Fruit fly (Drosophila melanogaster) whole organism, prepupa: ENCODE measurements around the gene stai.

Source experiments
- Blimp-1 ChIP-seq: fragments of 200-800 bp; sonication (Bioruptor generic); optimal IDR thresholded peaks from 3 replicates; lab custom pipeline; 2017; ENCODE audit warnings: missing biosample characterization, missing genetic modification characterization, mild to moderate bottlenecking, moderate library complexity, missing genetic modification reagents
- CG10631 ChIP-seq: fragments of 200-800 bp; sonication (Bioruptor generic); optimal IDR thresholded peaks from 2 replicates; lab custom pipeline; 2016; ENCODE audit warnings: missing biosample characterization, missing genetic modification characterization
- CG10669 ChIP-seq: fragments of 200-800 bp; sonication (Bioruptor generic); optimal IDR thresholded peaks from 3 replicates; lab custom pipeline; 2018; ENCODE audit warnings: missing biosample characterization, mild to moderate bottlenecking, missing genetic modification characterization, moderate library complexity
- CG11294 ChIP-seq: fragments of 200-800 bp; sonication (Bioruptor generic); IDR thresholded peaks from 2 replicates; pipeline ENCODE4 v1.3.6; 2022; ENCODE audit warnings: missing biosample characterization, missing genetic modification characterization
- CG15336 ChIP-seq: fragments of 200-800 bp; sonication (Bioruptor generic); IDR thresholded peaks from 2 replicates; pipeline ENCODE4 v1.3.6; 2022; ENCODE audit warnings: missing biosample characterization, missing genetic modification characterization
- CG16779 ChIP-seq: fragments of 200-800 bp; sonication (Bioruptor generic); optimal IDR thresholded peaks from 3 replicates; lab custom pipeline; 2017; ENCODE audit warnings: missing biosample characterization, mild to moderate bottlenecking, missing genetic modification characterization
- CG3032 ChIP-seq: fragments of 200-800 bp; optimal IDR thresholded peaks from 2 replicates; lab custom pipeline; 2019; ENCODE audit warnings: missing biosample characterization, mild to moderate bottlenecking, missing genetic modification characterization, moderate library complexity
- CG31627 ChIP-seq: fragments of 200-800 bp; sonication (Bioruptor generic); optimal IDR thresholded peaks from 3 replicates; lab custom pipeline; 2016; ENCODE audit warnings: missing biosample characterization, missing genetic modification characterization
- CG34406 ChIP-seq: fragments of 200-800 bp; sonication (Bioruptor generic); optimal IDR thresholded peaks from 3 replicates; lab custom pipeline; 2016; ENCODE audit warnings: missing biosample characterization, missing genetic modification characterization
- CG4318 ChIP-seq: fragments of 200-800 bp; sonication (Bioruptor generic); optimal IDR thresholded peaks from 3 replicates; lab custom pipeline; 2017; ENCODE audit warnings: missing biosample characterization, mild to moderate bottlenecking, missing genetic modification characterization
- CG6163 ChIP-seq: fragments of 200-800 bp; sonication (Bioruptor generic); IDR thresholded peaks from 3 replicates; pipeline ENCODE4 v1.3.6; 2022; ENCODE audit warnings: missing biosample characterization, missing genetic modification characterization
- CG6276 ChIP-seq: fragments of 200-800 bp; sonication (Bioruptor generic); optimal IDR thresholded peaks from 2 replicates; lab custom pipeline; 2017; ENCODE audit warnings: missing biosample characterization, mild to moderate bottlenecking, missing genetic modification characterization
- CG6792 ChIP-seq: fragments of 200-800 bp; sonication (Bioruptor generic); optimal IDR thresholded peaks from 3 replicates; lab custom pipeline; 2016; ENCODE audit warnings: missing biosample characterization, missing genetic modification characterization
- CG6808 ChIP-seq: fragments of 200-800 bp; sonication (Bioruptor generic); optimal IDR thresholded peaks from 3 replicates; lab custom pipeline; 2017; ENCODE audit warnings: missing biosample characterization, missing genetic modification characterization, mild to moderate bottlenecking, moderate library complexity, missing genetic modification reagents
- CG6854 ChIP-seq: fragments of 200-800 bp; sonication (Bioruptor generic); optimal IDR thresholded peaks from 2 replicates; lab custom pipeline; 2017; ENCODE audit warnings: missing biosample characterization, mild to moderate bottlenecking, missing genetic modification characterization
- CG7368 ChIP-seq: fragments of 200-800 bp; sonication (Bioruptor generic); optimal IDR thresholded peaks from 3 replicates; lab custom pipeline; 2016; ENCODE audit warnings: missing biosample characterization, missing genetic modification characterization
- CG8119 ChIP-seq: fragments of 200-800 bp; sonication (Bioruptor generic); IDR thresholded peaks from 3 replicates; pipeline ENCODE4 v1.3.6; 2022; ENCODE audit warnings: missing biosample characterization, missing genetic modification characterization
- CG8319 ChIP-seq: fragments of 200-800 bp; sonication (Bioruptor generic); optimal IDR thresholded peaks from 3 replicates; lab custom pipeline; 2016; ENCODE audit warnings: missing biosample characterization, missing genetic modification characterization
- CG8632 ChIP-seq: fragments of 200-800 bp; sonication (Bioruptor generic); optimal IDR thresholded peaks from 3 replicates; lab custom pipeline; 2016; ENCODE audit warnings: missing biosample characterization, missing genetic modification characterization
- CG9139 ChIP-seq: fragments of 200-800 bp; sonication (Bioruptor generic); optimal IDR thresholded peaks from 3 replicates; lab custom pipeline; 2017; ENCODE audit warnings: missing biosample characterization, mild to moderate bottlenecking, missing genetic modification characterization
- Eip78C ChIP-seq: fragments of 200-800 bp; sonication (Bioruptor generic); peaks from one replicate; lab custom pipeline; 2016; ENCODE audit warnings: missing biosample characterization, missing genetic modification characterization
- Eip93F ChIP-seq: fragments of 200-800 bp; sonication (Bioruptor generic); optimal IDR thresholded peaks from 2 replicates; lab custom pipeline; 2016; ENCODE audit warnings: missing biosample characterization, mild to moderate bottlenecking, missing genetic modification characterization
- Ets96B ChIP-seq: fragments of 200-800 bp; optimal IDR thresholded peaks from 2 replicates; lab custom pipeline; 2019; ENCODE audit warnings: missing biosample characterization, mild to moderate bottlenecking, missing genetic modification characterization, moderate library complexity
- Gug ChIP-seq: fragments of 200-800 bp; sonication (Bioruptor generic); IDR thresholded peaks from 2 replicates; pipeline ENCODE4 v1.3.6; 2022; ENCODE audit warnings: missing biosample characterization, missing genetic modification characterization
- Hr38 ChIP-seq: sonication (Bioruptor generic); optimal IDR thresholded peaks from 2 replicates; lab custom pipeline; 2016; ENCODE audit warnings: missing biosample characterization, missing genetic modification characterization
- Hr39 ChIP-seq: fragments of 200-800 bp; sonication (Bioruptor generic); optimal IDR thresholded peaks from 2 replicates; lab custom pipeline; 2016; ENCODE audit warnings: missing biosample characterization, missing genetic modification characterization
- Lpt ChIP-seq: fragments of 200-800 bp; sonication (Bioruptor generic); optimal IDR thresholded peaks from 3 replicates; lab custom pipeline; 2016; ENCODE audit warnings: missing biosample characterization, missing genetic modification characterization
- Met ChIP-seq: fragments of 200-800 bp; sonication (Bioruptor generic); optimal IDR thresholded peaks from 3 replicates; lab custom pipeline; 2016; ENCODE audit warnings: missing biosample characterization, missing genetic modification characterization
- OdsH ChIP-seq: fragments of 200-800 bp; sonication (Bioruptor generic); optimal IDR thresholded peaks from 3 replicates; lab custom pipeline; 2016; ENCODE audit warnings: missing biosample characterization, missing genetic modification characterization
- Smox ChIP-seq: fragments of 200-800 bp; sonication (Bioruptor generic); optimal IDR thresholded peaks from 3 replicates; lab custom pipeline; 2016; ENCODE audit warnings: missing biosample characterization, missing genetic modification characterization
- Sox102F ChIP-seq: fragments of 200-800 bp; sonication (Bioruptor generic); optimal IDR thresholded peaks from 2 replicates; lab custom pipeline; 2016; ENCODE audit warnings: missing biosample characterization, mild to moderate bottlenecking, missing genetic modification characterization
- Sox14 ChIP-seq: fragments of 200-800 bp; sonication (Bioruptor generic); optimal IDR thresholded peaks from 3 replicates; lab custom pipeline; 2016; ENCODE audit warnings: missing biosample characterization, missing genetic modification characterization
- achi ChIP-seq: fragments of 200-800 bp; sonication (Bioruptor generic); optimal IDR thresholded peaks from 3 replicates; lab custom pipeline; 2016; ENCODE audit warnings: missing biosample characterization, missing genetic modification characterization
- acj6 ChIP-seq: fragments of 200-800 bp; sonication (Bioruptor generic); optimal IDR thresholded peaks from 3 replicates; lab custom pipeline; 2016; ENCODE audit warnings: missing biosample characterization, missing genetic modification characterization
- cyc ChIP-seq: fragments of 200-800 bp; sonication (Bioruptor generic); optimal IDR thresholded peaks from 3 replicates; lab custom pipeline; 2016; ENCODE audit warnings: missing biosample characterization, missing genetic modification characterization
- dac ChIP-seq: fragments of 200-800 bp; sonication (Bioruptor generic); optimal IDR thresholded peaks from 2 replicates; lab custom pipeline; 2017; ENCODE audit warnings: missing biosample characterization, mild to moderate bottlenecking, missing genetic modification characterization
- dsx ChIP-seq: fragments of 200-800 bp; optimal IDR thresholded peaks from 3 replicates; lab custom pipeline; 2019; ENCODE audit warnings: missing biosample characterization, mild to moderate bottlenecking, missing genetic modification characterization, moderate library complexity; ENCODE audit not compliant: poor library complexity, severe bottlenecking
- fkh ChIP-seq: fragments of 200-800 bp; sonication (Bioruptor generic); optimal IDR thresholded peaks from 3 replicates; lab custom pipeline; 2017; ENCODE audit warnings: missing biosample characterization, mild to moderate bottlenecking, missing genetic modification characterization, moderate library complexity
- net ChIP-seq: fragments of 200-800 bp; sonication (Bioruptor generic); optimal IDR thresholded peaks from 3 replicates; lab custom pipeline; 2016; ENCODE audit warnings: missing biosample characterization, missing genetic modification characterization
- salr ChIP-seq, 2 experiments: fragments of 200-800 bp; sonication (Bioruptor generic); optimal IDR thresholded peaks; 3 replicates each; lab custom pipeline; 2016 to 2018; ENCODE audit warnings: missing biosample characterization in 2 of 2, missing genetic modification characterization in 2 of 2, mild to moderate bottlenecking in 1 of 2
- spab ChIP-seq: fragments of 200-800 bp; sonication (Bioruptor generic); optimal IDR thresholded peaks from 2 replicates; lab custom pipeline; 2017; ENCODE audit warnings: missing biosample characterization, mild to moderate bottlenecking, missing genetic modification characterization, missing genetic modification reagents
- ss ChIP-seq, 2 experiments: fragments of 200-800 bp; sonication (Bioruptor generic); optimal IDR thresholded peaks; 2 replicates in 1 of 2; 3 replicates in 1 of 2; lab custom pipeline; 2017 to 2018; ENCODE audit warnings: mild to moderate bottlenecking in 2 of 2, missing biosample characterization in 2 of 2, missing genetic modification characterization in 2 of 2, moderate library complexity in 1 of 2
- svp ChIP-seq: fragments of 200-800 bp; sonication (Bioruptor generic); peaks from one replicate; lab custom pipeline; 2016; ENCODE audit warnings: missing biosample characterization, missing genetic modification characterization
- vri ChIP-seq: fragments of 200-800 bp; sonication (Bioruptor generic); optimal IDR thresholded peaks from 3 replicates; lab custom pipeline; 2016; ENCODE audit warnings: missing biosample characterization, mild to moderate bottlenecking, missing genetic modification characterization

The stai gene

DNA sequence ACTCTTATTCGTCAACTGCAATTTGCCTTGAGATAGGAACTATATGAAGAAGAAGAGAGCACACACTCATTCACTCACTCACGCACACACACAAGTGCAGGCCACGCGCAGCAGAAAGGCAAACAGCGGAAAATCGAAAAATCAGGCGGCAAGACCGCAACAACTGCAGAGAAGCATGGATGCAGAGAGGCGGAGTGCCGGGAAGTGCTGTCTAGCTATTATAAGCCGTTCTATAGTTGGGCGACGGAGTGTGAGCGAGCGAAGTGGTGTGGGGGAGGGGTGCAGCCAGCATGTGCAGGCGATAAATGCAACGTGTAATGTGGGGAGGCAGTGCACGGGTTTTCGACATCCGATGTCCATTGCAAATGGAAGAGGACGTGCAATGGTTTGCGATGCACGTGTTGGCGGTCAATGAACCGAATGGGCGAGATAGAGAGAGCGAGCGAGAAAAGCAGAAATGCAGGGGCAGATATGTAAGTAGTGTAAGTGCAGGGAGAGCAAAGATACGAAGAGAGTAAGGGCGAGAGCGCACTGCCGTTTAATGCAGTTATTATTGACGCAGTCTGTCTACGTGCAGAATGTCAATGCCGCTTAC, 21.3 kb upstream of the stai start (continued):
- TF ChIP-seq CG6163 (GFP tag; lab: Robert Waterston, UW): peak; percentile 73
- no peak for TF ChIP-seq CG11294 (GFP tag; lab: Robert Waterston, UW)
- TF ChIP-seq CG7368 (GFP tag; lab: Kevin White, UChicago): peak; percentile 29
- TF ChIP-seq net: peak; percentile 16
- peak; percentile 50 for TF ChIP-seq CG6854
- peak; percentile 30 for TF ChIP-seq dsx
- no peak for TF ChIP-seq CG3032
- TF ChIP-seq CG15336: peak; percentile 38; the same call in 1 of the 2 replicates
- no peak for TF ChIP-seq Blimp-1 (GFP tag; lab: Kevin White, UChicago)
- peak; percentile 1 for TF ChIP-seq Sox14 (GFP tag; lab: Kevin White, UChicago)
- peak; percentile 42 for TF ChIP-seq Gug (GFP tag; lab: Robert Waterston, UW)
- TF ChIP-seq vri (GFP tag; lab: Kevin White, UChicago): peak; percentile 29
- no peak for TF ChIP-seq dac (GFP tag; lab: Kevin White, UChicago)
- TF ChIP-seq cyc (GFP tag; lab: Kevin White, UChicago): no peak
- TF ChIP-seq Ets96B: no peak
- TF ChIP-seq OdsH (GFP tag; lab: Kevin White, UChicago): no peak
- no peak for TF ChIP-seq CG34406 (GFP tag; lab: Kevin White, UChicago)
- no peak for TF ChIP-seq CG31627 (GFP tag; lab: Kevin White, UChicago)
- TF ChIP-seq Eip93F (GFP tag; lab: Kevin White, UChicago): no peak
- TF ChIP-seq fkh: peak; percentile 71
- TF ChIP-seq ss (GFP tag; optimal IDR thresholded peaks at IDR 0.05; lab: Kevin White, UChicago): peak; percentile 63 to 72
- TF ChIP-seq CG8632 (GFP tag; lab: Kevin White, UChicago): no peak
- TF ChIP-seq CG16779: peak; percentile 63
- TF ChIP-seq Sox102F (GFP tag; lab: Kevin White, UChicago): no peak
- TF ChIP-seq achi: no peak
- no peak for TF ChIP-seq CG6792 (GFP tag; lab: Kevin White, UChicago)

DNA sequence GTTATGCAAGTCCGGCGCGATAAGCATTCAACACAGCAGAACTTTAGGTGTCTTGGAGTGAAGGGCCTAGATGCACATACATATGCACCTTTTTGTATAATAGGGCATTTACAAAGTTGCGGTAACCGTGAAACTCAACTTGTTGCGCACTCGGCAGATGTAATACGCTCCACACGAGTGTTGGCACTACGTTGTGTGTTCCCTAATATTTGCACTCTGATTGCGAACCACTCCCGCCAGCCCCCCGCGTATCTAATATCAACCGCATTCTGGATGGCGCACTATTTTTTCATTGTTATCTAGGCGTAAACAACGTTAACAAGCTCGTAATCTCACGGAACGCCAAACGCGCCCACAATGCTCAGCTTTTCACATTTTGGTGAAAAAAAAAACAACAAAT, 19.8 kb upstream of the stai start:
- TF ChIP-seq CG6163 (GFP tag; lab: Robert Waterston, UW) (peak; percentile 28; the same call in 1 of the 3 replicates), dac (GFP tag; lab: Kevin White, UChicago) (no peak), net (no peak), salr (GFP tag; optimal IDR thresholded peaks at IDR 0.05; lab: Kevin White, UChicago) (no peak), CG16779 (peak; percentile 39), CG11294 (GFP tag; lab: Robert Waterston, UW) (no peak), CG9139 (GFP tag; lab: Kevin White, UChicago) (no peak), Gug (GFP tag; lab: Robert Waterston, UW) (no peak), CG8319 (GFP tag; lab: Kevin White, UChicago) (no peak), fkh (peak; percentile 91), CG6808 (GFP tag; lab: Kevin White, UChicago) (no peak), Lpt (no peak)

DNA sequence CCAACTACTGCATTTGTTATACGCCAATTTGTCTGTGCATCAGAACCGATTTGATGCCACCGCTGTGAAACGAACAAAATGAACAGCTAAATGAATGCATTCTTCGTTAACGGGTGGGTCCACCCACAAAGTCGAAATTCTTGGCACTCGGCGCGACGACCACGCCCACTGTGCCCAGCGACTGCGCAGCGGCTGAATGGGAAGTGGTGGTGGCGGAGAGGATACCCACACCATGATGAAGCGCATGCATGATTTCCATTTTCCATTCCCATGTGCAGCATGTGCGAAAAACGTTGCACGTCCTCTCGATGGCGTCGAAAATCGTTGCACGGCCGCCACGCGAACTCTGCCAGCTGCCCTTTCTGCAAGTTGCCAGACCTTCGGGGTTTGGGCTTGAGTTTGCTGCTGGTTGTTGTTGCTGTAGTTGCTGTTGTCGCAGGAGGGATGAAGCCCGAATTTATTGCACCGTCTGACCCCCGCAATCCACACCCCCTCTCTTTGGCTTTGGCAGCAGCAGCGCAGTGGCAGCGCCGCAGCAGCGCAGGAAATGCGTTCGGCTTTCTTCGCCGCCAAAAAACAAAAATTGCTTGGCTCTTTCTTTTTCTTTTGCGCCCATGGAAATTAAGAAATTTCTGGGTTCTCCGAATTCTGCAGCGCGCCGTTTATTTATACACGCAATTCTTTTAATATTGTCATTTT, 18.9 kb upstream of the stai start:
- TF ChIP-seq CG6808 (GFP tag; lab: Kevin White, UChicago): no peak
- TF ChIP-seq Eip93F (GFP tag; lab: Kevin White, UChicago): peak; percentile 73
- no peak for TF ChIP-seq CG8119 (GFP tag; lab: Robert Waterston, UW)
- no peak for TF ChIP-seq CG6276 (GFP tag; lab: Kevin White, UChicago)
- no peak for TF ChIP-seq CG31627 (GFP tag; lab: Kevin White, UChicago)
- TF ChIP-seq Met (GFP tag; lab: Kevin White, UChicago): peak; percentile 100
- no peak for TF ChIP-seq Ets96B
- no peak for TF ChIP-seq Hr38 (GFP tag; lab: Kevin White, UChicago)
- no peak for TF ChIP-seq spab (GFP tag; lab: Kevin White, UChicago)
- no peak for TF ChIP-seq CG34406 (GFP tag; lab: Kevin White, UChicago)
- no peak for TF ChIP-seq CG4318 (GFP tag; lab: Kevin White, UChicago)
- peak; percentile 54 to 73 for TF ChIP-seq ss (GFP tag; optimal IDR thresholded peaks at IDR 0.05; lab: Kevin White, UChicago)
- TF ChIP-seq CG10669 (GFP tag; lab: Kevin White, UChicago): no peak
- TF ChIP-seq CG9139 (GFP tag; lab: Kevin White, UChicago): no peak
- no peak for TF ChIP-seq acj6
- peak; percentile 93 for TF ChIP-seq svp (GFP tag; lab: Kevin White, UChicago)
- no peak for TF ChIP-seq Smox (GFP tag; lab: Kevin White, UChicago)
- TF ChIP-seq CG6792 (GFP tag; lab: Kevin White, UChicago): no peak
- TF ChIP-seq Lpt: no peak
- no peak for TF ChIP-seq CG3032
- peak; percentile 4 for TF ChIP-seq Hr39 (GFP tag; lab: Kevin White, UChicago)
- TF ChIP-seq Eip78C (GFP tag; lab: Kevin White, UChicago): peak; percentile 93
- TF ChIP-seq CG10631 (GFP tag; lab: Kevin White, UChicago): no peak
- peak; percentile 42 for TF ChIP-seq Blimp-1 (GFP tag; lab: Kevin White, UChicago)
- TF ChIP-seq CG16779: no peak
- no peak for TF ChIP-seq dsx
- peak; percentile 72 for TF ChIP-seq CG6854
- TF ChIP-seq CG6163 (GFP tag; lab: Robert Waterston, UW): peak; percentile 29; the same call in 1 of the 3 replicates
